Worm (Caenorhabditis elegans) whole organism, late embryonic: ENCODE measurements around the gene F43C11.7.

Experiments
- C38D4.7 ChIP-seq: fragments of 200-800 bp; sonication (Bioruptor generic); optimal IDR thresholded peaks from 2 replicates; lab custom pipeline; 2018; ENCODE audit warnings: mild to moderate bottlenecking, missing genetic modification characterization, moderate library complexity, missing compliant biosample characterization
- pax-1 ChIP-seq: fragments of 150-350 bp; optimal IDR thresholded peaks from 2 replicates; lab custom pipeline; 2014; ENCODE audit warnings: missing biosample characterization, missing genetic modification characterization
- unc-86 ChIP-seq: sonication (generic microtip); optimal IDR thresholded peaks from 2 replicates; lab custom pipeline; 2016; ENCODE audit warnings: missing genetic modification characterization, missing compliant biosample characterization

DNA sequence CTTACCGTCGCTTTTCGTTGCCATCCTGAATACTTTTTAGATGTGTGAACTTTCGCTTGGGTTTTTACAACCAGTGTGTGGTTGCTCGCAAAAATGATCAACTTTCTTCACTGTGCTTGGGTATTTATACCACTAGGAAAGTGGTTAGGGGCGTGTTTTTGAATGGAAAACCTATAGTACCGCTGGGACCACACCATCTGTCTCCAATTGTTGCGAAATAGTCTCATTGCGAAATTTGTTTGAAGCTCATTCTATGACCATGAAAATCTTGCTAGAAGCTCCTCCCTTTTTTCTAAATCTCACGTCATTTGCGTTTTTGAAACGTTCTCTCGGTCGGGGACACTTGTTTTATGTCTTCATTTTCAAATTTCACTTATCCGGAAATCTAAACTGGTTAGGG is 46.9 kb upstream of the F43C11.7 start, which contains the start of the genes K09F6.10 and K09F6.13:
- TF ChIP-seq pax-1 (tag; lab: Kevin White, UChicago), result no peak
- TF ChIP-seq C38D4.7, result no peak
- TF ChIP-seq unc-86 (tag; lab: Kevin White, UChicago), result no peak
